Fruit fly (Drosophila melanogaster) whole organism, embryonic: ENCODE measurements around the gene Mic26-27.

Experiments used
- Awh ChIP-seq: fragments of 200-800 bp; sonication (Bioruptor generic); IDR thresholded peaks from 2 replicates; pipeline ENCODE4, ENCODE4 v1.3.6; 2022; ENCODE audit warnings: missing biosample characterization, missing genetic modification characterization
- CG11560 ChIP-seq: fragments of 200-800 bp; sonication (Bioruptor generic); IDR thresholded peaks from 3 replicates; pipeline ENCODE4 v1.3.6; 2022; ENCODE audit warnings: missing biosample characterization, missing genetic modification characterization
- CG12104 ChIP-seq: fragments of 200-800 bp; sonication (Bioruptor generic); optimal IDR thresholded peaks from 3 replicates; lab custom pipeline; 2016; ENCODE audit warnings: missing biosample characterization, missing genetic modification characterization
- CG12744 ChIP-seq: fragments of 200-800 bp; sonication (Bioruptor generic); optimal IDR thresholded peaks from 2 replicates; lab custom pipeline; 2016; ENCODE audit warnings: missing biosample characterization, missing genetic modification characterization
- CG12942 ChIP-seq: fragments of 200-800 bp; sonication (Bioruptor generic); optimal IDR thresholded peaks from 3 replicates; lab custom pipeline; 2016; ENCODE audit warnings: missing biosample characterization, missing genetic modification characterization
- CG13624 ChIP-seq: fragments of 200-800 bp; sonication (Bioruptor generic); optimal IDR thresholded peaks from 2 replicates; lab custom pipeline; 2016; ENCODE audit warnings: missing biosample characterization, missing genetic modification characterization
- CG15479 ChIP-seq: fragments of 200-800 bp; sonication (Bioruptor generic); optimal IDR thresholded peaks from 3 replicates; lab custom pipeline; 2019; ENCODE audit warnings: missing biosample characterization, mild to moderate bottlenecking, missing genetic modification characterization, moderate library complexity
- CG16813 ChIP-seq: fragments of 200-800 bp; sonication (Bioruptor generic); IDR thresholded peaks from 3 replicates; pipeline ENCODE4 v1.3.6; 2022; ENCODE audit warnings: missing biosample characterization, missing genetic modification characterization; ENCODE audit not compliant: partially characterized antibody
- CG17912 ChIP-seq: fragments of 200-800 bp; sonication (Bioruptor generic); optimal IDR thresholded peaks from 2 replicates; lab custom pipeline; 2018; ENCODE audit warnings: missing biosample characterization, mild to moderate bottlenecking, missing genetic modification characterization
- CG1832 ChIP-seq: fragments of 200-800 bp; sonication (Bioruptor generic); optimal IDR thresholded peaks from 2 replicates; lab custom pipeline; 2017; ENCODE audit warnings: missing biosample characterization, mild to moderate bottlenecking, missing genetic modification characterization, inconsistent platforms
- CG2120 ChIP-seq: fragments of 200-800 bp; sonication (Bioruptor generic); optimal IDR thresholded peaks from 3 replicates; lab custom pipeline; 2016; ENCODE audit warnings: missing biosample characterization, missing genetic modification characterization
- CG3163 ChIP-seq: fragments of 200-800 bp; sonication (Bioruptor generic); optimal IDR thresholded peaks from 3 replicates; lab custom pipeline; 2016; ENCODE audit warnings: missing biosample characterization, missing genetic modification characterization
- CG3281 ChIP-seq: fragments of 200-800 bp; sonication (Bioruptor generic); optimal IDR thresholded peaks from 3 replicates; lab custom pipeline; 2017; ENCODE audit warnings: missing biosample characterization, mild to moderate bottlenecking, missing genetic modification characterization
- CG34422 ChIP-seq: fragments of 200-800 bp; sonication (Bioruptor generic); IDR thresholded peaks from 3 replicates; pipeline ENCODE4 v1.3.6; 2022; ENCODE audit warnings: missing biosample characterization, missing genetic modification characterization
- CG4404 ChIP-seq: fragments of 200-800 bp; sonication (Bioruptor generic); IDR thresholded peaks from 2 replicates; pipeline ENCODE4 v1.3.6; 2022; ENCODE audit warnings: missing biosample characterization, missing genetic modification characterization
- CG6765 ChIP-seq: fragments of 200-800 bp; sonication (Bioruptor generic); optimal IDR thresholded peaks from 3 replicates; lab custom pipeline; 2017; ENCODE audit warnings: missing biosample characterization, mild to moderate bottlenecking, missing genetic modification characterization
- CG8924 ChIP-seq: fragments of 200-800 bp; optimal IDR thresholded peaks from 3 replicates; lab custom pipeline; 2019; ENCODE audit warnings: missing biosample characterization, mild to moderate bottlenecking, missing genetic modification characterization, moderate library complexity
- CG9817 ChIP-seq: fragments of 200-800 bp; sonication (Bioruptor generic); optimal IDR thresholded peaks from 2 replicates; lab custom pipeline; 2018; ENCODE audit warnings: missing biosample characterization, mild to moderate bottlenecking, missing genetic modification characterization, moderate library complexity
- D19A ChIP-seq: fragments of 200-800 bp; optimal IDR thresholded peaks from 3 replicates; lab custom pipeline; 2019; ENCODE audit warnings: missing biosample characterization, mild to moderate bottlenecking, missing genetic modification characterization, moderate library complexity
- Dbx ChIP-seq: fragments of 200-800 bp; sonication (Bioruptor generic); IDR thresholded peaks from 3 replicates; pipeline ENCODE4 v1.3.6; 2022; ENCODE audit warnings: missing biosample characterization, missing genetic modification characterization
- Doc3 ChIP-seq: fragments of 200-800 bp; sonication (Bioruptor generic); IDR thresholded peaks from 3 replicates; pipeline ENCODE4 v1.3.6; 2022; ENCODE audit warnings: missing biosample characterization, missing genetic modification characterization; ENCODE audit not compliant: partially characterized antibody
- HmgZ ChIP-seq: fragments of 200-800 bp; sonication (Bioruptor generic); optimal IDR thresholded peaks from 2 replicates; lab custom pipeline; 2018; ENCODE audit warnings: missing biosample characterization, mild to moderate bottlenecking, missing genetic modification characterization
- Hr3 ChIP-seq: fragments of 200-800 bp; sonication (Bioruptor generic); optimal IDR thresholded peaks from 3 replicates; lab custom pipeline; 2016; ENCODE audit warnings: missing biosample characterization, missing genetic modification characterization
- Hsf ChIP-seq: fragments of 200-800 bp; sonication (Bioruptor generic); optimal IDR thresholded peaks from 3 replicates; lab custom pipeline; 2016; ENCODE audit warnings: missing biosample characterization, missing genetic modification characterization
- Myb ChIP-seq: fragments of 200-800 bp; sonication (Bioruptor generic); optimal IDR thresholded peaks from 2 replicates; lab custom pipeline; 2016; ENCODE audit warnings: missing biosample characterization, missing genetic modification characterization
- Optix ChIP-seq: fragments of 200-800 bp; sonication (Bioruptor generic); IDR thresholded peaks from 3 replicates; pipeline ENCODE4 v1.3.6; 2022; ENCODE audit warnings: missing biosample characterization, missing genetic modification characterization
- Ravus ChIP-seq: fragments of 200-800 bp; sonication (Bioruptor generic); IDR thresholded peaks from 2 replicates; pipeline ENCODE4 v1.3.6; 2022; ENCODE audit warnings: missing biosample characterization, missing genetic modification characterization
- Scr ChIP-seq: fragments of 200-800 bp; sonication (Bioruptor generic); IDR thresholded peaks from 2 replicates; pipeline ENCODE4 v1.3.6; 2022; ENCODE audit warnings: missing biosample characterization, missing genetic modification characterization; ENCODE audit not compliant: partially characterized antibody
- Side ChIP-seq: fragments of 200-800 bp; sonication (Bioruptor generic); optimal IDR thresholded peaks from 2 replicates; lab custom pipeline; 2016; ENCODE audit warnings: missing biosample characterization, missing genetic modification characterization
- Spps ChIP-seq: fragments of 200-800 bp; sonication (Bioruptor generic); optimal IDR thresholded peaks from 2 replicates; lab custom pipeline; 2018; ENCODE audit warnings: missing biosample characterization, mild to moderate bottlenecking, missing genetic modification characterization
- Ssrp ChIP-seq: fragments of 200-800 bp; sonication (Bioruptor generic); optimal IDR thresholded peaks from 2 replicates; lab custom pipeline; 2018; ENCODE audit warnings: missing biosample characterization, mild to moderate bottlenecking, missing genetic modification characterization, moderate library complexity
- ara ChIP-seq: fragments of 200-800 bp; sonication (Bioruptor generic); IDR thresholded peaks from 2 replicates; pipeline ENCODE4 v1.3.6; 2022; ENCODE audit warnings: missing biosample characterization, missing genetic modification characterization
- az2 ChIP-seq: fragments of 200-800 bp; sonication (Bioruptor generic); optimal IDR thresholded peaks from 3 replicates; lab custom pipeline; 2016; ENCODE audit warnings: missing biosample characterization, missing genetic modification characterization
- crp ChIP-seq, 2 experiments: fragments of 200-800 bp; sonication (Bioruptor generic); optimal IDR thresholded peaks; 2 replicates in 1 of 2; 3 replicates in 1 of 2; lab custom pipeline; 2017; ENCODE audit warnings: missing biosample characterization in 2 of 2, missing genetic modification characterization in 2 of 2, mild to moderate bottlenecking in 1 of 2, moderate library complexity in 1 of 2
- grau ChIP-seq: fragments of 200-800 bp; optimal IDR thresholded peaks from 3 replicates; lab custom pipeline; 2019; ENCODE audit warnings: missing biosample characterization, mild to moderate bottlenecking, missing genetic modification characterization, moderate library complexity
- gsb ChIP-seq: fragments of 200-800 bp; sonication (Bioruptor generic); IDR thresholded peaks from 2 replicates; pipeline ENCODE4 v1.3.6; 2022; ENCODE audit warnings: missing biosample characterization, missing genetic modification characterization
- gsb-n ChIP-seq: fragments of 200-800 bp; sonication (Bioruptor generic); optimal IDR thresholded peaks from 3 replicates; lab custom pipeline; 2018; ENCODE audit warnings: missing biosample characterization, mild to moderate bottlenecking, missing genetic modification characterization
- gt ChIP-seq: fragments of 200-800 bp; sonication (Bioruptor generic); IDR thresholded peaks from 2 replicates; pipeline ENCODE4 v1.3.6; 2022; ENCODE audit warnings: missing biosample characterization, missing genetic modification characterization
- h ChIP-seq: fragments of >200 bp; optimal IDR thresholded peaks from 2 replicates; lab custom pipeline; 2017
- lbe ChIP-seq: fragments of 200-800 bp; sonication (Bioruptor generic); optimal IDR thresholded peaks from 2 replicates; lab custom pipeline; 2016; ENCODE audit warnings: missing biosample characterization, mild to moderate bottlenecking, missing genetic modification characterization
- nau ChIP-seq: fragments of 200-800 bp; sonication (Bioruptor generic); optimal IDR thresholded peaks from 3 replicates; lab custom pipeline; 2017; ENCODE audit warnings: missing biosample characterization, mild to moderate bottlenecking, missing genetic modification characterization, missing genetic modification reagents
- pum ChIP-seq: fragments of 200-800 bp; sonication (Bioruptor generic); optimal IDR thresholded peaks from 2 replicates; lab custom pipeline; 2016; ENCODE audit warnings: missing biosample characterization, missing genetic modification characterization
- repo ChIP-seq: fragments of 200-800 bp; sonication (Bioruptor generic); optimal IDR thresholded peaks from 2 replicates; lab custom pipeline; 2016; ENCODE audit warnings: missing biosample characterization, missing genetic modification characterization
- run ChIP-seq: fragments of 200-800 bp; sonication (Bioruptor generic); optimal IDR thresholded peaks from 3 replicates; lab custom pipeline; 2018; ENCODE audit warnings: missing biosample characterization, mild to moderate bottlenecking, missing genetic modification characterization
- sisA ChIP-seq: fragments of 200-800 bp; sonication (Bioruptor generic); IDR thresholded peaks from 2 replicates; pipeline ENCODE4 v1.3.6; 2022; ENCODE audit warnings: missing biosample characterization, missing genetic modification characterization
- sqz ChIP-seq: fragments of 200-800 bp; sonication (Bioruptor generic); optimal IDR thresholded peaks from 3 replicates; lab custom pipeline; 2018; ENCODE audit warnings: missing biosample characterization, mild to moderate bottlenecking, missing genetic modification characterization
- sug ChIP-seq: fragments of 200-800 bp; optimal IDR thresholded peaks from 2 replicates; lab custom pipeline; 2019; ENCODE audit warnings: missing biosample characterization, mild to moderate bottlenecking, missing genetic modification characterization, moderate library complexity

The Mic26-27 gene

dm6 chr3R:16098333-16099267 is 48.1 kb downstream of the Mic26-27 start, which contains the start of the genes Mhcl and Akt (continued):
- peak; percentile 67 for TF ChIP-seq Scr (GFP tag; lab: Robert Waterston, UW)
- peak; percentile 5 for TF ChIP-seq D19A
- no peak for TF ChIP-seq Side (GFP tag; lab: Kevin White, UChicago)
- peak; percentile 67 for TF ChIP-seq CG16813 (GFP tag; lab: Robert Waterston, UW)
- no peak for TF ChIP-seq nau (GFP tag; lab: Kevin White, UChicago)
- TF ChIP-seq Ssrp (tag; lab: Kevin White, UChicago) = peak; percentile 27
- 0 out of 3 replicates have a peak, but pooled peaks have one; percentile 15 for TF ChIP-seq Dbx (GFP tag; lab: Robert Waterston, UW)
- TF ChIP-seq Optix (GFP tag; lab: Robert Waterston, UW) = no peak
- peak; percentile 6 for TF ChIP-seq CG12942 (GFP tag; lab: Kevin White, UChicago)
- TF ChIP-seq HmgZ = no peak
- no peak for TF ChIP-seq CG12744 (GFP tag; lab: Kevin White, UChicago)
- TF ChIP-seq sisA (GFP tag; lab: Robert Waterston, UW) = peak; percentile 38; the same call in 1 of the 2 replicates
- no peak for TF ChIP-seq gsb (GFP tag; lab: Robert Waterston, UW)
- peak; percentile 33 for TF ChIP-seq CG8924 (tag; lab: Kevin White, UChicago)
- TF ChIP-seq az2 = peak; percentile 11
- peak; percentile 39 for TF ChIP-seq Myb (GFP tag; lab: Kevin White, UChicago)
- TF ChIP-seq CG2120 (GFP tag; lab: Kevin White, UChicago) = peak; percentile 41
- peak; percentile 30 for TF ChIP-seq sqz (GFP tag; lab: Kevin White, UChicago)
- TF ChIP-seq CG3281 (GFP tag; lab: Kevin White, UChicago) = peak; percentile 1
- TF ChIP-seq Doc3 (GFP tag; lab: Robert Waterston, UW) = peak; percentile 24; the same call in 2 of the 3 replicates
- TF ChIP-seq gsb-n (tag; lab: Kevin White, UChicago) = peak; percentile 23
- no peak for TF ChIP-seq lbe (GFP tag; lab: Kevin White, UChicago)

- TF ChIP-seq grau (peak; percentile 73), Awh (GFP tag; lab: Robert Waterston, UW) (peak; percentile 71; the same call in 1 of the 2 replicates), lbe (GFP tag; lab: Kevin White, UChicago) (peak; percentile 96), CG11560 (tag; lab: Robert Waterston, UW) (peak; percentile 49; the same call in 1 of the 3 replicates), gt (GFP tag; lab: Robert Waterston, UW) (peak; percentile 46), sug (no peak), Hr3 (GFP tag; lab: Kevin White, UChicago) (peak; percentile 74), repo (GFP tag; lab: Kevin White, UChicago) (peak; percentile 44), CG15479 (GFP tag; lab: Kevin White, UChicago) (peak; percentile 93), Ravus (GFP tag; lab: Robert Waterston, UW) (no peak; the same call in 1 of the 2 replicates), CG4404 (GFP tag; lab: Robert Waterston, UW) (peak; percentile 94), h (no peak), pum (peak; percentile 84), Hsf (GFP tag; lab: Kevin White, UChicago) (peak; percentile 75), CG13624 (GFP tag; lab: Kevin White, UChicago) (peak; percentile 63), ara (peak; percentile 91), crp (GFP tag; optimal IDR thresholded peaks at IDR 0.05; lab: Kevin White, UChicago) (no peak), CG9817 (tag; lab: Kevin White, UChicago) (peak; percentile 48), run (peak; percentile 49), CG17912 (no peak), CG3163 (GFP tag; lab: Kevin White, UChicago) (peak; percentile 25), CG12104 (GFP tag; lab: Kevin White, UChicago) (peak; percentile 27), CG6765 (GFP tag; lab: Kevin White, UChicago) (no peak), CG1832 (GFP tag; lab: Kevin White, UChicago) (peak; percentile 12), CG34422 (GFP tag; lab: Robert Waterston, UW) (peak; percentile 81; the same call in 2 of the 3 replicates), Spps (tag; lab: Kevin White, UChicago) (peak; percentile 70)
Observed at dm6 chr3R:16097661-16098329, 48.9 kb downstream of the Mic26-27 start.
